Worm (Caenorhabditis elegans) whole organism, mixed stage, embryonic: ENCODE measurements around the gene C09E7.11.

Experiments
- M03D4.4 ChIP-seq: sonication (generic microtip); optimal IDR thresholded peaks from 2 replicates; lab custom pipeline; 2017; ENCODE audit warnings: mild to moderate bottlenecking, missing genetic modification characterization, missing compliant biosample characterization
- bed-3 ChIP-seq: fragments of 200-800 bp; sonication (Bioruptor generic); optimal IDR thresholded peaks from 3 replicates; lab custom pipeline; 2018; ENCODE audit warnings: mild to moderate bottlenecking, missing genetic modification characterization, moderate library complexity, missing compliant biosample characterization
- blmp-1 ChIP-seq: fragments of 150-350 bp; optimal IDR thresholded peaks from 2 replicates; lab custom pipeline; 2014; ENCODE audit warnings: missing biosample characterization, missing genetic modification characterization
- ceh-39 ChIP-seq: fragments of 150-350 bp; optimal IDR thresholded peaks from 2 replicates; lab custom pipeline; 2014; ENCODE audit warnings: missing biosample characterization, missing genetic modification characterization
- ceh-43 ChIP-seq: fragments of 200-800 bp; sonication (Bioruptor generic); optimal IDR thresholded peaks from 2 replicates; lab custom pipeline; 2018; ENCODE audit warnings: mild to moderate bottlenecking, missing genetic modification characterization, moderate library complexity, missing compliant biosample characterization
- ceh-83 ChIP-seq: fragments of 200-800 bp; sonication (Bioruptor generic); optimal IDR thresholded peaks from 2 replicates; lab custom pipeline; 2018; ENCODE audit warnings: mild to moderate bottlenecking, missing genetic modification characterization, missing compliant biosample characterization
- ces-1 ChIP-seq: fragments of 150-350 bp; optimal IDR thresholded peaks from 2 replicates; lab custom pipeline; 2014; ENCODE audit warnings: missing biosample characterization, missing genetic modification reagents, missing genetic modification characterization
- cnd-1 ChIP-seq: fragments of 200-800 bp; sonication (Bioruptor generic); optimal IDR thresholded peaks from 2 replicates; lab custom pipeline; 2018; ENCODE audit warnings: mild to moderate bottlenecking, missing genetic modification characterization, missing compliant biosample characterization
- drap-1 ChIP-seq: fragments of 200-800 bp; sonication (Bioruptor generic); optimal IDR thresholded peaks from 3 replicates; lab custom pipeline; 2018; ENCODE audit warnings: mild to moderate bottlenecking, missing genetic modification characterization, missing compliant biosample characterization
- elt-1 ChIP-seq: sonication (generic microtip); optimal IDR thresholded peaks from 2 replicates; lab custom pipeline; 2017; ENCODE audit warnings: missing genetic modification characterization, mild to moderate bottlenecking, missing compliant biosample characterization, antibody characterized with exemption, moderate library complexity, borderline replicate concordance; ENCODE audit not compliant: insufficient read depth
- elt-3 ChIP-seq: fragments of 150-350 bp; optimal IDR thresholded peaks from 2 replicates; lab custom pipeline; 2014; ENCODE audit warnings: missing biosample characterization, missing genetic modification characterization
- flh-1 ChIP-seq: fragments of 200-800 bp; sonication (Bioruptor generic); optimal IDR thresholded peaks from 2 replicates; lab custom pipeline; 2018; ENCODE audit warnings: mild to moderate bottlenecking, missing genetic modification characterization, moderate library complexity, missing compliant biosample characterization
- ham-2 ChIP-seq: fragments of 200-800 bp; sonication (Bioruptor generic); optimal IDR thresholded peaks from 2 replicates; lab custom pipeline; 2018; ENCODE audit warnings: mild to moderate bottlenecking, missing genetic modification characterization, missing compliant biosample characterization
- hlh-1 ChIP-seq: fragments of 150-350 bp; optimal IDR thresholded peaks from 2 replicates; lab custom pipeline; 2014; ENCODE audit warnings: missing biosample characterization, missing genetic modification reagents, missing genetic modification characterization
- lin-13 ChIP-seq: fragments of 150-350 bp; optimal IDR thresholded peaks from 2 replicates; lab custom pipeline; 2014; ENCODE audit warnings: missing biosample characterization, missing genetic modification characterization
- lin-32 ChIP-seq: fragments of 200-800 bp; sonication (Bioruptor generic); optimal IDR thresholded peaks from 2 replicates; lab custom pipeline; 2018; ENCODE audit warnings: mild to moderate bottlenecking, missing genetic modification characterization, missing compliant biosample characterization
- lsy-2 ChIP-seq: fragments of 150-350 bp; optimal IDR thresholded peaks from 2 replicates; lab custom pipeline; 2014; ENCODE audit warnings: missing biosample characterization, missing genetic modification characterization
- mab-5 ChIP-seq: fragments of 150-350 bp; optimal IDR thresholded peaks from 2 replicates; lab custom pipeline; 2014; ENCODE audit warnings: missing biosample characterization, missing genetic modification characterization
- mep-1 ChIP-seq: fragments of 150-350 bp; optimal IDR thresholded peaks from 2 replicates; lab custom pipeline; 2017; ENCODE audit warnings: missing biosample characterization, missing genetic modification reagents, missing genetic modification characterization, inconsistent platforms
- mls-2 ChIP-seq: sonication (generic microtip); optimal IDR thresholded peaks from 2 replicates; lab custom pipeline; 2016; ENCODE audit warnings: mild to moderate bottlenecking, missing genetic modification characterization, moderate library complexity, missing compliant biosample characterization
- nhr-12 ChIP-seq: fragments of 150-350 bp; optimal IDR thresholded peaks from 2 replicates; lab custom pipeline; 2014; ENCODE audit warnings: missing biosample characterization, missing genetic modification characterization
- nhr-2 ChIP-seq: fragments of 150-350 bp; optimal IDR thresholded peaks from 2 replicates; lab custom pipeline; 2014; ENCODE audit warnings: missing biosample characterization, missing genetic modification characterization
- nhr-237 ChIP-seq: fragments of 150-350 bp; optimal IDR thresholded peaks from 2 replicates; lab custom pipeline; 2014; ENCODE audit warnings: missing biosample characterization, missing genetic modification characterization
- nhr-28 ChIP-seq: fragments of 150-350 bp; optimal IDR thresholded peaks from 2 replicates; lab custom pipeline; 2014; ENCODE audit warnings: missing biosample characterization, missing genetic modification characterization
- nhr-76 ChIP-seq: sonication (generic microtip); optimal IDR thresholded peaks from 2 replicates; lab custom pipeline; 2017; ENCODE audit warnings: missing biosample characterization, missing genetic modification characterization
- pha-4 ChIP-seq: fragments of 150-350 bp; optimal IDR thresholded peaks from 2 replicates; lab custom pipeline; 2018; ENCODE audit warnings: missing biosample characterization, missing genetic modification reagents, missing genetic modification characterization
- sem-2 ChIP-seq: fragments of 200-800 bp; sonication (Bioruptor generic); optimal IDR thresholded peaks from 2 replicates; lab custom pipeline; 2018; ENCODE audit warnings: mild to moderate bottlenecking, missing genetic modification characterization, missing compliant biosample characterization
- snpc-4 ChIP-seq: fragments of 150-350 bp; optimal IDR thresholded peaks from 2 replicates; lab custom pipeline; 2014; ENCODE audit warnings: missing biosample characterization, missing genetic modification characterization
- tbx-8 ChIP-seq: fragments of 200-800 bp; sonication (Bioruptor generic); optimal IDR thresholded peaks from 2 replicates; lab custom pipeline; 2018; ENCODE audit warnings: mild to moderate bottlenecking, missing genetic modification characterization, moderate library complexity, missing compliant biosample characterization
- unc-120 ChIP-seq: sonication (generic microtip); optimal IDR thresholded peaks from 2 replicates; lab custom pipeline; 2017; ENCODE audit warnings: missing genetic modification characterization, missing compliant biosample characterization; ENCODE audit not compliant: poor library complexity, severe bottlenecking
- unc-39 ChIP-seq: fragments of 150-350 bp; optimal IDR thresholded peaks from 2 replicates; lab custom pipeline; 2014; ENCODE audit warnings: missing biosample characterization, missing genetic modification characterization
- unc-62 ChIP-seq: fragments of 150-350 bp; optimal IDR thresholded peaks from 2 replicates; lab custom pipeline; 2014; ENCODE audit warnings: missing biosample characterization, missing genetic modification reagents, missing genetic modification characterization
- ztf-11 ChIP-seq: fragments of 150-350 bp; optimal IDR thresholded peaks from 2 replicates; lab custom pipeline; 2014; ENCODE audit warnings: missing biosample characterization, missing genetic modification characterization

C09E7.11 gene

ce11 chrIII:6531099-6531498 lies at the start of gene C09E7.11:
Gene C09E7.11, plus strand, starts transcription at chrIII:6531399.
- no peak for TF ChIP-seq blmp-1
- no peak for TF ChIP-seq lin-32 (GFP tag; lab: Kevin White, UChicago)
- TF ChIP-seq pha-4 (tag; lab: Kevin White, UChicago) = no peak
- no peak for TF ChIP-seq ces-1 (GFP tag; lab: Kevin White, UChicago)

ce11 chrIII:6482918-6483317 lies 48.3 kb upstream of the C09E7.11 start, which contains the start of gene chtb-2:
Gene chtb-2, plus strand, starts transcription at chrIII:6483218.
- TF ChIP-seq lin-32 (GFP tag; lab: Kevin White, UChicago) (no peak), mls-2 (tag; lab: Kevin White, UChicago) (no peak), sem-2 (GFP tag; lab: Kevin White, UChicago) (no peak), lin-13 (no peak), snpc-4 (tag; lab: Kevin White, UChicago) (no peak), nhr-2 (tag; lab: Kevin White, UChicago) (no peak), mab-5 (tag; lab: Kevin White, UChicago) (no peak), nhr-76 (tag; lab: Kevin White, UChicago) (no peak), unc-62 (GFP tag; lab: Kevin White, UChicago) (no peak), ces-1 (GFP tag; lab: Kevin White, UChicago) (no peak), ztf-11 (tag; lab: Kevin White, UChicago) (no peak), M03D4.4 (tag; lab: Kevin White, UChicago) (no peak), pha-4 (tag; lab: Kevin White, UChicago) (no peak), mep-1 (tag; lab: Kevin White, UChicago) (no peak), flh-1 (no peak), ceh-43 (GFP tag; lab: Kevin White, UChicago) (no peak), nhr-237 (no peak), ceh-83 (GFP tag; lab: Kevin White, UChicago) (no peak)

- TF ChIP-seq lsy-2 (tag; lab: Kevin White, UChicago) (peak; percentile 30), lin-13 (no peak), elt-1 (tag; lab: Kevin White, UChicago) (no peak), M03D4.4 (tag; lab: Kevin White, UChicago) (no peak), nhr-237 (peak; percentile 2), ceh-39 (no peak), lin-32 (GFP tag; lab: Kevin White, UChicago) (no peak), hlh-1 (tag; lab: Kevin White, UChicago) (no peak), drap-1 (GFP tag; lab: Kevin White, UChicago) (no peak), bed-3 (GFP tag; lab: Kevin White, UChicago) (no peak), sem-2 (GFP tag; lab: Kevin White, UChicago) (no peak), elt-3 (tag; lab: Kevin White, UChicago) (no peak), pha-4 (tag; lab: Kevin White, UChicago) (no peak), blmp-1 (no peak), ham-2 (GFP tag; lab: Kevin White, UChicago) (no peak), ces-1 (GFP tag; lab: Kevin White, UChicago) (peak; percentile 37), unc-120 (tag; lab: Kevin White, UChicago) (no peak), unc-39 (tag; lab: Kevin White, UChicago) (no peak), mep-1 (tag; lab: Kevin White, UChicago) (peak; percentile 39), mls-2 (tag; lab: Kevin White, UChicago) (no peak), ceh-43 (GFP tag; lab: Kevin White, UChicago) (peak; percentile 62), ceh-83 (GFP tag; lab: Kevin White, UChicago) (no peak)
Observed at ce11 chrIII:6488916-6489315, 42.3 kb upstream of the C09E7.11 start.

- TF ChIP-seq ceh-43 (GFP tag; lab: Kevin White, UChicago) = no peak
- no peak for TF ChIP-seq ceh-39
- no peak for TF ChIP-seq nhr-76 (tag; lab: Kevin White, UChicago)
- no peak for TF ChIP-seq blmp-1
- TF ChIP-seq M03D4.4 (tag; lab: Kevin White, UChicago) = no peak
- TF ChIP-seq unc-120 (tag; lab: Kevin White, UChicago) = no peak
- TF ChIP-seq lsy-2 (tag; lab: Kevin White, UChicago) = no peak
- TF ChIP-seq, all 35 proteins: peak for 0
Observed at ce11 chrIII:6489493-6489892, 41.7 kb upstream of the C09E7.11 start, which contains the start of gene rpt-3. Gene rpt-3, plus strand, starts transcription at chrIII:6489793.

DNA sequence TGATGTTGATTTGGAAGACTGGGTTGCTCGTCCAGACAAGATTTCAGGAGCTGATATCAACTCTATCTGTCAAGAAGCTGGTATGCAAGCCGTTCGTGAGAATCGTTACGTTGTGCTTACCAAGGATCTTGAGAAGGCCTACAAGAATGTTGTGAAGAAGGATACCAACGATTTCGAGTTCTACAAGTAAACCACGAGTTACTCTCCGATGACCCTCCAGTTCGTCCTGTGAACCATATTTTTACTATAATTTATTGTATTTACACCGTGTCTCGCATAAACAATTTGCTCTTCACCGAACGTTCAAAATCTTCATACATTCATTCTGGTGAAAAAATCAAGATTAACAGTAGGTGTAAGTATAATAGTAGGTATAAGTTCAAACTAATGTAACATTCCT lies 40.2 kb upstream of the C09E7.11 start:
- TF ChIP-seq cnd-1 (tag; lab: Kevin White, UChicago) (no peak), nhr-12 (tag; lab: Kevin White, UChicago) (no peak), mep-1 (tag; lab: Kevin White, UChicago) (no peak), mab-5 (tag; lab: Kevin White, UChicago) (no peak), nhr-28 (tag; lab: Kevin White, UChicago) (no peak), tbx-8 (GFP tag; lab: Kevin White, UChicago) (no peak), nhr-2 (tag; lab: Kevin White, UChicago) (no peak), unc-39 (tag; lab: Kevin White, UChicago) (no peak), ham-2 (GFP tag; lab: Kevin White, UChicago) (no peak), lin-13 (no peak), unc-120 (tag; lab: Kevin White, UChicago) (no peak), elt-1 (tag; lab: Kevin White, UChicago) (no peak), nhr-76 (tag; lab: Kevin White, UChicago) (no peak), drap-1 (GFP tag; lab: Kevin White, UChicago) (no peak), ceh-43 (GFP tag; lab: Kevin White, UChicago) (no peak), lsy-2 (tag; lab: Kevin White, UChicago) (no peak), mls-2 (tag; lab: Kevin White, UChicago) (no peak), M03D4.4 (tag; lab: Kevin White, UChicago) (no peak), elt-3 (tag; lab: Kevin White, UChicago) (no peak)
